Fruit fly (Drosophila melanogaster): ENCODE data around the gene CG4766.

Gene CG4766

dm6 chrX:6037180-6037946 lies 36.8 kb upstream of the CG4766 start, which contains the start of the genes rux and MCTS1:
rux (minus strand) TSS chrX:6037800.
MCTS1 (plus strand) TSS chrX:6037892.
- TF ChIP-seq ci (GFP tag; IDR thresholded peaks at IDR 0.05) (no peak), B-H2 (GFP tag; optimal IDR thresholded peaks at IDR 0.05) (peak; percentile 38), HmgZ (tag; optimal IDR thresholded peaks at IDR 0.05) (peak; percentile 28), CG7786 (GFP tag; optimal IDR thresholded peaks at IDR 0.05) (peak; percentile 23), corto (GFP tag; optimal IDR thresholded peaks at IDR 0.05) (no peak), Nf-YC (tag; optimal IDR thresholded peaks at IDR 0.05) (peak; percentile 23), slp2 (GFP tag; optimal IDR thresholded peaks at IDR 0.05) (peak; percentile 20), CG18619 (GFP tag; optimal IDR thresholded peaks at IDR 0.05) (peak; percentile 17), ind (GFP tag; optimal IDR thresholded peaks at IDR 0.05) (peak; percentile 43), bsh (GFP tag; optimal IDR thresholded peaks at IDR 0.05) (no peak), CG9727 (GFP tag; optimal IDR thresholded peaks at IDR 0.05) (peak; percentile 45), CG17186 (GFP tag; optimal IDR thresholded peaks at IDR 0.05) (peak; percentile 42), CG3995 (GFP tag; optimal IDR thresholded peaks at IDR 0.05) (peak; percentile 91), HLH3B (GFP tag; IDR thresholded peaks at IDR 0.05) (no peak), CG14710 (tag; optimal IDR thresholded peaks at IDR 0.05) (peak; percentile 55), CG12219 (GFP tag; optimal IDR thresholded peaks at IDR 0.05) (no peak), CG15011 (GFP tag; optimal IDR thresholded peaks at IDR 0.05) (no peak), CG3847 (GFP tag; IDR thresholded peaks at IDR 0.05) (peak; percentile 71), CG10267 (tag; optimal IDR thresholded peaks at IDR 0.05) (peak; percentile 93), Oli (tag; optimal IDR thresholded peaks at IDR 0.05) (peak; percentile 6), CG12155 (GFP tag; optimal IDR thresholded peaks at IDR 0.05) (peak; percentile 29), bab2 (GFP tag; optimal IDR thresholded peaks at IDR 0.05) (peak; percentile 9), hkb (optimal IDR thresholded peaks at IDR 0.05) (no peak), hkb (GFP tag; IDR thresholded peaks at IDR 0.05) (no peak), Bgb (GFP tag; IDR thresholded peaks at IDR 0.05; ENCODE audit: partially characterized antibody) (peak; percentile 89), CG4282 (GFP tag; optimal IDR thresholded peaks at IDR 0.05) (no peak), lola (GFP tag; optimal IDR thresholded peaks at IDR 0.05) (peak in 1 of 3 experiments; percentile 19), CG32772 (GFP tag; IDR thresholded peaks at IDR 0.05) (no peak), CG18011 (GFP tag; optimal IDR thresholded peaks at IDR 0.05) (peak; percentile 49), cato (GFP tag; optimal IDR thresholded peaks at IDR 0.05; ENCODE audit: borderline replicate concordance) (peak; percentile 5), CG9609 (GFP tag; optimal IDR thresholded peaks at IDR 0.05) (peak; percentile 39), Chrac-16 (GFP tag; optimal IDR thresholded peaks at IDR 0.05) (peak; percentile 31), her (GFP tag; optimal IDR thresholded peaks at IDR 0.05) (no peak), CG17829 (tag; optimal IDR thresholded peaks at IDR 0.05) (no peak), CG6813 (GFP tag; optimal IDR thresholded peaks at IDR 0.05) (no peak), kay (GFP tag; optimal IDR thresholded peaks at IDR 0.05) (peak; percentile 3), unc-4 (GFP tag; IDR thresholded peaks at IDR 0.05; ENCODE audit: partially characterized antibody) (peak; percentile 82), croc (GFP tag; conservative IDR thresholded peaks at IDR 0.05) (no peak), Med (GFP tag) (peak; percentile 87), Trl (optimal IDR thresholded peaks at IDR 0.05) (no peak), Trl (GFP tag; optimal IDR thresholded peaks at IDR 0.05) (peak; percentile 39), CG2129 (GFP tag; IDR thresholded peaks at IDR 0.05; ENCODE audit: partially characterized antibody) (peak; percentile 93), prd (optimal IDR thresholded peaks at IDR 0.05) (no peak), prd (GFP tag; IDR thresholded peaks at IDR 0.05) (peak; percentile 45; the same call in 2 of the 3 replicates), Sin3A (optimal IDR thresholded peaks at IDR 0.05) (peak; percentile 97), pzg (GFP tag; optimal IDR thresholded peaks at IDR 0.05) (peak; percentile 57), dan (GFP tag; IDR thresholded peaks at IDR 0.05) (no peak), CG4617 (GFP tag; optimal IDR thresholded peaks at IDR 0.05; ENCODE audit: borderline replicate concordance) (peak; percentile 48), Dll (GFP tag; IDR thresholded peaks at IDR 0.05; ENCODE audit: partially characterized antibody) (peak; percentile 97), E2f1 (GFP tag; IDR thresholded peaks at IDR 0.05) (no peak)

Data from whole organism, embryonic.